Fruit fly (Drosophila melanogaster) whole organism, prepupa: Measurements from ENCODE around the gene CenB1A.

Experiments
- Blimp-1 ChIP-seq: fragments of 200-800 bp; sonication (Bioruptor generic); optimal IDR thresholded peaks from 3 replicates; lab custom pipeline; 2017; ENCODE audit warnings: missing biosample characterization, missing genetic modification characterization, mild to moderate bottlenecking, moderate library complexity, missing genetic modification reagents
- CG10631 ChIP-seq: fragments of 200-800 bp; sonication (Bioruptor generic); optimal IDR thresholded peaks from 2 replicates; lab custom pipeline; 2016; ENCODE audit warnings: missing biosample characterization, missing genetic modification characterization
- CG10669 ChIP-seq: fragments of 200-800 bp; sonication (Bioruptor generic); optimal IDR thresholded peaks from 3 replicates; lab custom pipeline; 2018; ENCODE audit warnings: missing biosample characterization, mild to moderate bottlenecking, missing genetic modification characterization, moderate library complexity
- CG11294 ChIP-seq: fragments of 200-800 bp; sonication (Bioruptor generic); IDR thresholded peaks from 2 replicates; pipeline ENCODE4 v1.3.6; 2022; ENCODE audit warnings: missing biosample characterization, missing genetic modification characterization
- CG11762 ChIP-seq: fragments of 200-800 bp; sonication (Bioruptor generic); optimal IDR thresholded peaks from 3 replicates; lab custom pipeline; 2016; ENCODE audit warnings: missing biosample characterization, missing genetic modification characterization; ENCODE audit not compliant: insufficient read depth
- CG11902 ChIP-seq: fragments of 200-800 bp; sonication (Bioruptor generic); optimal IDR thresholded peaks from 3 replicates; lab custom pipeline; 2016; ENCODE audit warnings: missing biosample characterization, missing genetic modification characterization
- CG15336 ChIP-seq: fragments of 200-800 bp; sonication (Bioruptor generic); IDR thresholded peaks from 2 replicates; pipeline ENCODE4 v1.3.6; 2022; ENCODE audit warnings: missing biosample characterization, missing genetic modification characterization
- CG16779 ChIP-seq: fragments of 200-800 bp; sonication (Bioruptor generic); optimal IDR thresholded peaks from 3 replicates; lab custom pipeline; 2017; ENCODE audit warnings: missing biosample characterization, mild to moderate bottlenecking, missing genetic modification characterization
- CG3032 ChIP-seq: fragments of 200-800 bp; optimal IDR thresholded peaks from 2 replicates; lab custom pipeline; 2019; ENCODE audit warnings: missing biosample characterization, mild to moderate bottlenecking, missing genetic modification characterization, moderate library complexity
- CG32006 ChIP-seq: fragments of 200-800 bp; sonication (Bioruptor generic); optimal IDR thresholded peaks from 3 replicates; lab custom pipeline; 2017; ENCODE audit warnings: missing biosample characterization, mild to moderate bottlenecking, missing genetic modification characterization
- CG34406 ChIP-seq: fragments of 200-800 bp; sonication (Bioruptor generic); optimal IDR thresholded peaks from 3 replicates; lab custom pipeline; 2016; ENCODE audit warnings: missing biosample characterization, missing genetic modification characterization
- CG3919 ChIP-seq: fragments of 200-800 bp; sonication (Bioruptor generic); optimal IDR thresholded peaks from 3 replicates; lab custom pipeline; 2016; ENCODE audit warnings: missing biosample characterization, missing genetic modification characterization
- CG4318 ChIP-seq: fragments of 200-800 bp; sonication (Bioruptor generic); optimal IDR thresholded peaks from 3 replicates; lab custom pipeline; 2017; ENCODE audit warnings: missing biosample characterization, mild to moderate bottlenecking, missing genetic modification characterization
- CG6163 ChIP-seq: fragments of 200-800 bp; sonication (Bioruptor generic); IDR thresholded peaks from 3 replicates; pipeline ENCODE4 v1.3.6; 2022; ENCODE audit warnings: missing biosample characterization, missing genetic modification characterization
- CG6276 ChIP-seq: fragments of 200-800 bp; sonication (Bioruptor generic); optimal IDR thresholded peaks from 2 replicates; lab custom pipeline; 2017; ENCODE audit warnings: missing biosample characterization, mild to moderate bottlenecking, missing genetic modification characterization
- CG6792 ChIP-seq: fragments of 200-800 bp; sonication (Bioruptor generic); optimal IDR thresholded peaks from 3 replicates; lab custom pipeline; 2016; ENCODE audit warnings: missing biosample characterization, missing genetic modification characterization
- CG6808 ChIP-seq: fragments of 200-800 bp; sonication (Bioruptor generic); optimal IDR thresholded peaks from 3 replicates; lab custom pipeline; 2017; ENCODE audit warnings: missing biosample characterization, missing genetic modification characterization, mild to moderate bottlenecking, moderate library complexity, missing genetic modification reagents
- CG6854 ChIP-seq: fragments of 200-800 bp; sonication (Bioruptor generic); optimal IDR thresholded peaks from 2 replicates; lab custom pipeline; 2017; ENCODE audit warnings: missing biosample characterization, mild to moderate bottlenecking, missing genetic modification characterization
- CG7368 ChIP-seq: fragments of 200-800 bp; sonication (Bioruptor generic); optimal IDR thresholded peaks from 3 replicates; lab custom pipeline; 2016; ENCODE audit warnings: missing biosample characterization, missing genetic modification characterization
- CG8119 ChIP-seq: fragments of 200-800 bp; sonication (Bioruptor generic); IDR thresholded peaks from 3 replicates; pipeline ENCODE4 v1.3.6; 2022; ENCODE audit warnings: missing biosample characterization, missing genetic modification characterization
- Ets21C ChIP-seq: fragments of 200-800 bp; sonication (Bioruptor generic); optimal IDR thresholded peaks from 3 replicates; lab custom pipeline; 2016; ENCODE audit warnings: missing biosample characterization, missing genetic modification characterization
- Ets96B ChIP-seq: fragments of 200-800 bp; optimal IDR thresholded peaks from 2 replicates; lab custom pipeline; 2019; ENCODE audit warnings: missing biosample characterization, mild to moderate bottlenecking, missing genetic modification characterization, moderate library complexity
- Gug ChIP-seq: fragments of 200-800 bp; sonication (Bioruptor generic); IDR thresholded peaks from 2 replicates; pipeline ENCODE4 v1.3.6; 2022; ENCODE audit warnings: missing biosample characterization, missing genetic modification characterization
- Hr38 ChIP-seq: sonication (Bioruptor generic); optimal IDR thresholded peaks from 2 replicates; lab custom pipeline; 2016; ENCODE audit warnings: missing biosample characterization, missing genetic modification characterization
- Hr39 ChIP-seq: fragments of 200-800 bp; sonication (Bioruptor generic); optimal IDR thresholded peaks from 2 replicates; lab custom pipeline; 2016; ENCODE audit warnings: missing biosample characterization, missing genetic modification characterization
- Lpt ChIP-seq: fragments of 200-800 bp; sonication (Bioruptor generic); optimal IDR thresholded peaks from 3 replicates; lab custom pipeline; 2016; ENCODE audit warnings: missing biosample characterization, missing genetic modification characterization
- Met ChIP-seq: fragments of 200-800 bp; sonication (Bioruptor generic); optimal IDR thresholded peaks from 3 replicates; lab custom pipeline; 2016; ENCODE audit warnings: missing biosample characterization, missing genetic modification characterization
- OdsH ChIP-seq: fragments of 200-800 bp; sonication (Bioruptor generic); optimal IDR thresholded peaks from 3 replicates; lab custom pipeline; 2016; ENCODE audit warnings: missing biosample characterization, missing genetic modification characterization
- Sox102F ChIP-seq: fragments of 200-800 bp; sonication (Bioruptor generic); optimal IDR thresholded peaks from 2 replicates; lab custom pipeline; 2016; ENCODE audit warnings: missing biosample characterization, mild to moderate bottlenecking, missing genetic modification characterization
- Sox14 ChIP-seq: fragments of 200-800 bp; sonication (Bioruptor generic); optimal IDR thresholded peaks from 3 replicates; lab custom pipeline; 2016; ENCODE audit warnings: missing biosample characterization, missing genetic modification characterization
- Sox15 ChIP-seq: fragments of 200-800 bp; sonication (Bioruptor generic); optimal IDR thresholded peaks from 3 replicates; lab custom pipeline; 2016; ENCODE audit warnings: missing biosample characterization, missing genetic modification characterization
- achi ChIP-seq: fragments of 200-800 bp; sonication (Bioruptor generic); optimal IDR thresholded peaks from 3 replicates; lab custom pipeline; 2016; ENCODE audit warnings: missing biosample characterization, missing genetic modification characterization
- acj6 ChIP-seq: fragments of 200-800 bp; sonication (Bioruptor generic); optimal IDR thresholded peaks from 3 replicates; lab custom pipeline; 2016; ENCODE audit warnings: missing biosample characterization, missing genetic modification characterization
- esn ChIP-seq: fragments of 200-800 bp; sonication (Bioruptor generic); optimal IDR thresholded peaks from 2 replicates; lab custom pipeline; 2016; ENCODE audit warnings: missing biosample characterization, mild to moderate bottlenecking, missing genetic modification characterization, moderate library complexity
- fd59A ChIP-seq: fragments of 200-800 bp; sonication (Bioruptor generic); optimal IDR thresholded peaks from 2 replicates; lab custom pipeline; 2017; ENCODE audit warnings: missing biosample characterization, mild to moderate bottlenecking, missing genetic modification characterization, missing genetic modification reagents
- fkh ChIP-seq: fragments of 200-800 bp; sonication (Bioruptor generic); optimal IDR thresholded peaks from 3 replicates; lab custom pipeline; 2017; ENCODE audit warnings: missing biosample characterization, mild to moderate bottlenecking, missing genetic modification characterization, moderate library complexity
- lz ChIP-seq: fragments of 200-800 bp; sonication (Bioruptor generic); optimal IDR thresholded peaks from 3 replicates; lab custom pipeline; 2016; ENCODE audit warnings: missing biosample characterization, missing genetic modification characterization
- net ChIP-seq: fragments of 200-800 bp; sonication (Bioruptor generic); optimal IDR thresholded peaks from 3 replicates; lab custom pipeline; 2016; ENCODE audit warnings: missing biosample characterization, missing genetic modification characterization
- pdm3 ChIP-seq: fragments of 200-800 bp; sonication (Bioruptor generic); optimal IDR thresholded peaks from 3 replicates; lab custom pipeline; 2016; ENCODE audit warnings: missing biosample characterization, missing genetic modification characterization
- salr ChIP-seq, 2 experiments: fragments of 200-800 bp; sonication (Bioruptor generic); optimal IDR thresholded peaks; 3 replicates each; lab custom pipeline; 2016 to 2018; ENCODE audit warnings: missing biosample characterization in 2 of 2, missing genetic modification characterization in 2 of 2, mild to moderate bottlenecking in 1 of 2
- spab ChIP-seq: fragments of 200-800 bp; sonication (Bioruptor generic); optimal IDR thresholded peaks from 2 replicates; lab custom pipeline; 2017; ENCODE audit warnings: missing biosample characterization, mild to moderate bottlenecking, missing genetic modification characterization, missing genetic modification reagents
- svp ChIP-seq: fragments of 200-800 bp; sonication (Bioruptor generic); peaks from one replicate; lab custom pipeline; 2016; ENCODE audit warnings: missing biosample characterization, missing genetic modification characterization
- topi ChIP-seq: fragments of 200-800 bp; sonication (Bioruptor generic); optimal IDR thresholded peaks from 3 replicates; lab custom pipeline; 2016; ENCODE audit warnings: missing biosample characterization, missing genetic modification characterization

Gene CenB1A

dm6 chr3R:23144654-23145053, 26.5 kb downstream of the CenB1A start (continued):
- TF ChIP-seq CG4318 (GFP tag; lab: Kevin White, UChicago) = no peak
- peak; percentile 38 for TF ChIP-seq CG32006 (GFP tag; lab: Kevin White, UChicago)
- peak; percentile 1 for TF ChIP-seq lz (GFP tag; lab: Kevin White, UChicago)
- TF ChIP-seq svp (GFP tag; lab: Kevin White, UChicago) = peak; percentile 42
- TF ChIP-seq Lpt (GFP tag; lab: Kevin White, UChicago) = no peak
- peak; percentile 19 for TF ChIP-seq Sox14 (GFP tag; lab: Kevin White, UChicago)
- TF ChIP-seq Ets96B (tag; lab: Kevin White, UChicago) = peak; percentile 15
- no peak for TF ChIP-seq CG16779 (tag; lab: Kevin White, UChicago)
- no peak for TF ChIP-seq CG6163 (GFP tag; lab: Robert Waterston, UW)
- no peak for TF ChIP-seq spab (GFP tag; lab: Kevin White, UChicago)
- peak; percentile 46 for TF ChIP-seq esn (GFP tag; lab: Kevin White, UChicago)
- TF ChIP-seq Met (GFP tag; lab: Kevin White, UChicago) = peak; percentile 46

dm6 chr3R:23145681-23146080, 27.5 kb downstream of the CenB1A start:
- TF ChIP-seq svp (GFP tag; lab: Kevin White, UChicago) = no peak
- no peak for TF ChIP-seq CG6792 (GFP tag; lab: Kevin White, UChicago)
- no peak for TF ChIP-seq Blimp-1 (GFP tag; lab: Kevin White, UChicago)
- TF ChIP-seq lz (GFP tag; lab: Kevin White, UChicago) = no peak
- no peak for TF ChIP-seq CG11902
- TF ChIP-seq CG6808 (GFP tag; lab: Kevin White, UChicago) = no peak
- no peak for TF ChIP-seq Sox15 (GFP tag; lab: Kevin White, UChicago)
- TF ChIP-seq salr (GFP tag; optimal IDR thresholded peaks at IDR 0.05; lab: Kevin White, UChicago) = no peak
- TF ChIP-seq achi = no peak
- TF ChIP-seq Ets96B (tag; lab: Kevin White, UChicago) = no peak
- TF ChIP-seq Gug (GFP tag; lab: Robert Waterston, UW) = no peak
- TF ChIP-seq pdm3 (GFP tag; lab: Kevin White, UChicago) = no peak
- no peak for TF ChIP-seq fkh (GFP tag; lab: Kevin White, UChicago)
- TF ChIP-seq Met (GFP tag; lab: Kevin White, UChicago) = no peak
- TF ChIP-seq CG3919 (GFP tag; lab: Kevin White, UChicago) = no peak
- no peak for TF ChIP-seq CG10669

- TF ChIP-seq CG6792 (GFP tag; lab: Kevin White, UChicago) (no peak), CG10631 (GFP tag; lab: Kevin White, UChicago) (no peak), net (no peak), OdsH (GFP tag; lab: Kevin White, UChicago) (no peak), Blimp-1 (GFP tag; lab: Kevin White, UChicago) (no peak), Met (GFP tag; lab: Kevin White, UChicago) (no peak), acj6 (no peak), CG8119 (GFP tag; lab: Robert Waterston, UW) (no peak), topi (GFP tag; lab: Kevin White, UChicago) (no peak), Ets21C (GFP tag; lab: Kevin White, UChicago) (no peak)
- TF ChIP-seq, all 60 proteins: peak for 0
Measured at dm6 chr3R:23147058-23147457, 28.9 kb downstream of the CenB1A start.

dm6 chr3R:23147625-23148024, 29.4 kb downstream of the CenB1A start:
- peak; percentile 67 for TF ChIP-seq spab (GFP tag; lab: Kevin White, UChicago)
- peak; percentile 48 for TF ChIP-seq CG6792 (GFP tag; lab: Kevin White, UChicago)
- TF ChIP-seq CG6276 (GFP tag; lab: Kevin White, UChicago) = no peak
- TF ChIP-seq fd59A = peak; percentile 73
- TF ChIP-seq CG6163 (GFP tag; lab: Robert Waterston, UW) = peak; percentile 79
- TF ChIP-seq acj6 = peak; percentile 66
- peak; percentile 43 for TF ChIP-seq Met (GFP tag; lab: Kevin White, UChicago)
- no peak for TF ChIP-seq CG6854 (GFP tag; lab: Kevin White, UChicago)
- no peak for TF ChIP-seq Hr38 (GFP tag; lab: Kevin White, UChicago)
- TF ChIP-seq CG11902 = peak; percentile 37
- TF ChIP-seq achi = peak; percentile 61
- TF ChIP-seq Sox15 (GFP tag; lab: Kevin White, UChicago) = peak; percentile 46
- TF ChIP-seq CG7368 (GFP tag; lab: Kevin White, UChicago) = peak; percentile 60
- peak; percentile 62 for TF ChIP-seq topi (GFP tag; lab: Kevin White, UChicago)
- peak; percentile 71 for TF ChIP-seq Ets96B (tag; lab: Kevin White, UChicago)
- TF ChIP-seq pdm3 (GFP tag; lab: Kevin White, UChicago) = peak; percentile 62
- TF ChIP-seq svp (GFP tag; lab: Kevin White, UChicago) = peak; percentile 72
- peak; percentile 63 for TF ChIP-seq OdsH (GFP tag; lab: Kevin White, UChicago)
- TF ChIP-seq CG11294 (GFP tag; lab: Robert Waterston, UW) = no peak
- peak; percentile 47 for TF ChIP-seq Hr39 (GFP tag; lab: Kevin White, UChicago)
- TF ChIP-seq CG15336 (GFP tag; lab: Robert Waterston, UW) = peak; percentile 60; the same call in 1 of the 2 replicates
- TF ChIP-seq Ets21C (GFP tag; lab: Kevin White, UChicago) = peak; percentile 1
- peak; percentile 34 for TF ChIP-seq CG11762 (GFP tag; lab: Kevin White, UChicago)
- TF ChIP-seq Sox102F = peak; percentile 61
- peak; percentile 52 for TF ChIP-seq CG34406 (GFP tag; lab: Kevin White, UChicago)
- TF ChIP-seq CG10669 = peak; percentile 81
- peak; percentile 85 for TF ChIP-seq CG3032 (tag; lab: Kevin White, UChicago)
